Fruit fly (Drosophila melanogaster): ENCODE measurements around the gene rtp.

Gene rtp

dm6 chr3R:5232197-5232607, 4.9 kb downstream of the rtp start, which contains the start of the genes Kat60 and Mms19 (continued):
- no peak for TF ChIP-seq CG15269 (tag; optimal IDR thresholded peaks at IDR 0.05)
- no peak for TF ChIP-seq PHDP (tag; optimal IDR thresholded peaks at IDR 0.05)
- no peak for TF ChIP-seq Eip74EF (GFP tag; optimal IDR thresholded peaks at IDR 0.05)
- TF ChIP-seq gem (tag; optimal IDR thresholded peaks at IDR 0.05) = no peak
- TF ChIP-seq CG15479 (GFP tag; optimal IDR thresholded peaks at IDR 0.05) = peak; percentile 54
- no peak for TF ChIP-seq Asciz (GFP tag; optimal IDR thresholded peaks at IDR 0.05)
- TF ChIP-seq B-H2 (GFP tag; optimal IDR thresholded peaks at IDR 0.05) = no peak
- peak; percentile 67 for TF ChIP-seq al (GFP tag; IDR thresholded peaks at IDR 0.05)
- no peak for TF ChIP-seq CG4360 (GFP tag; IDR thresholded peaks at IDR 0.05)
- peak; percentile 93 for TF ChIP-seq CG14860 (GFP tag; IDR thresholded peaks at IDR 0.05; ENCODE audit: partially characterized antibody)
- TF ChIP-seq CG4854 (GFP tag; optimal IDR thresholded peaks at IDR 0.05) = peak; percentile 55
- no peak for TF ChIP-seq CG15011 (GFP tag; optimal IDR thresholded peaks at IDR 0.05)
- TF ChIP-seq Elba2 (GFP tag; optimal IDR thresholded peaks at IDR 0.05) = peak; percentile 60
- peak; percentile 100 for TF ChIP-seq Sin3A (optimal IDR thresholded peaks at IDR 0.05)
- TF ChIP-seq CG1832 (GFP tag; optimal IDR thresholded peaks at IDR 0.05) = no peak
- no peak for TF ChIP-seq Nf-YB (GFP tag; optimal IDR thresholded peaks at IDR 0.05)
- peak; percentile 73 for TF ChIP-seq ind (GFP tag; optimal IDR thresholded peaks at IDR 0.05)
- peak; percentile 56 for TF ChIP-seq Atf3 (GFP tag; optimal IDR thresholded peaks at IDR 0.05)
- TF ChIP-seq CG33557 (GFP tag; optimal IDR thresholded peaks at IDR 0.05) = no peak
- TF ChIP-seq NC2α (GFP tag; optimal IDR thresholded peaks at IDR 0.05) = peak; percentile 55
- peak; percentile 88 for TF ChIP-seq nmo (GFP tag; optimal IDR thresholded peaks at IDR 0.05)
- no peak for TF ChIP-seq gcm2 (GFP tag; optimal IDR thresholded peaks at IDR 0.05)
- TF ChIP-seq CG18476 (GFP tag; optimal IDR thresholded peaks at IDR 0.05) = peak; percentile 76
- peak; percentile 85 for TF ChIP-seq trem (tag; optimal IDR thresholded peaks at IDR 0.05)
- TF ChIP-seq trh (GFP tag; optimal IDR thresholded peaks at IDR 0.05) = peak; percentile 65
- peak; percentile 72 for TF ChIP-seq Max (GFP tag; optimal IDR thresholded peaks at IDR 0.05)
- TF ChIP-seq CG8478 (optimal IDR thresholded peaks at IDR 0.05) = no peak
- TF ChIP-seq lola (GFP tag; optimal IDR thresholded peaks at IDR 0.05) = peak in 1 of 3 experiments; percentile 61
- TF ChIP-seq CG4707 (GFP tag; optimal IDR thresholded peaks at IDR 0.05) = no peak
- peak; percentile 85 for TF ChIP-seq CG12659 (GFP tag; optimal IDR thresholded peaks at IDR 0.05)
- no peak for TF ChIP-seq CG7745 (tag; optimal IDR thresholded peaks at IDR 0.05)
- TF ChIP-seq fd64A (GFP tag; optimal IDR thresholded peaks at IDR 0.05) = no peak
- TF ChIP-seq mld (GFP tag; IDR thresholded peaks at IDR 0.05; ENCODE audit: partially characterized antibody) = peak; percentile 80
- TF ChIP-seq Sry-β (GFP tag; optimal IDR thresholded peaks at IDR 0.05) = peak; percentile 95
- no peak for TF ChIP-seq aop (GFP tag; IDR thresholded peaks at IDR 0.05)
- no peak for TF ChIP-seq dati (GFP tag; IDR thresholded peaks at IDR 0.05)
- peak; percentile 80 for TF ChIP-seq CG13775 (GFP tag; optimal IDR thresholded peaks at IDR 0.05)
- peak; percentile 82 for TF ChIP-seq nerfin-2 (GFP tag; IDR thresholded peaks at IDR 0.05; ENCODE audit: partially characterized antibody)
- peak; percentile 44 for TF ChIP-seq CG31388 (GFP tag; optimal IDR thresholded peaks at IDR 0.05)
- TF ChIP-seq CG7372 (GFP tag; IDR thresholded peaks at IDR 0.05) = peak; percentile 39; the same call in 1 of the 2 replicates
- TF ChIP-seq ssp (GFP tag; IDR thresholded peaks at IDR 0.05) = peak; percentile 76
- no peak for TF ChIP-seq MESR4 (GFP tag; optimal IDR thresholded peaks at IDR 0.05)
- TF ChIP-seq Neu2 (GFP tag; optimal IDR thresholded peaks at IDR 0.05; ENCODE audit: borderline replicate concordance) = no peak
- no peak for TF ChIP-seq CG16779 (GFP tag; IDR thresholded peaks at IDR 0.05)
- peak; percentile 30 for TF ChIP-seq CG8944 (GFP tag; optimal IDR thresholded peaks at IDR 0.05)
- TF ChIP-seq CkIIα-i1 (GFP tag; IDR thresholded peaks at IDR 0.05) = no peak
- TF ChIP-seq Ada2b (GFP tag; IDR thresholded peaks at IDR 0.05) = peak; percentile 39; the same call in 1 of the 2 replicates
- peak; percentile 72 for TF ChIP-seq ara (GFP tag; IDR thresholded peaks at IDR 0.05)
- TF ChIP-seq Ets97D (GFP tag; optimal IDR thresholded peaks at IDR 0.05) = peak; percentile 81
- no peak; the same call in 1 of the 3 replicates for TF ChIP-seq CG17361 (GFP tag; IDR thresholded peaks at IDR 0.05)
- TF ChIP-seq dmrt99B (tag; optimal IDR thresholded peaks at IDR 0.05) = no peak
